Worm (Caenorhabditis elegans): ENCODE results near the gene set-23.

DNA sequence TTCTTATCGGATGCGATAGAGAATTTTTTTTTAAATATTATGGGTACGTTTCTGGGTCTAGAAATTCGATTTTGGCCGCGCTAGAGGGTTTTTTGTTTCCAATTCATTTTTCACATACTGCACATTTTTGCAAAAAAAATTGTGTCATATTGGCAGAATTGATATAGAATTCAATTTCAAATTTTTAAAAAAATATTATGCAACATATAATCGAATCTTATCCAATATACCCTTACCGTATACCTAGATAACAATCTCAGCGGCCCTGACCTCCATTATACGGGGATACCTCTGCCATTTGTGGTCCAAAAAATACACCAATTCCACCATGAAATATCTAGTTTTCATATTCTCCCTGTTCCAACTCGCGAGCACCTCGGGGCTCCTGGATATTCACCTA, 30.2 kb downstream of the set-23 start, which contains the start of gene cpg-24:
- TF ChIP-seq tbx-9 (tag; optimal IDR thresholded peaks at IDR 0.05; ENCODE audit: borderline replicate concordance) (no peak), lag-1 (GFP tag; IDR thresholded peaks at IDR 0.05) (no peak), zfh-2 (GFP tag; conservative IDR thresholded peaks at IDR 0.05) (no peak), dpl-1 (GFP tag; optimal IDR thresholded peaks at IDR 0.05) (no peak), mcd-1 (GFP tag; IDR thresholded peaks at IDR 0.05) (no peak), ets-4 (GFP tag; optimal IDR thresholded peaks at IDR 0.05) (no peak), F23B12.7 (tag; optimal IDR thresholded peaks at IDR 0.05; ENCODE audit: insufficient read depth) (no peak), ceh-100 (GFP tag; IDR thresholded peaks at IDR 0.05) (no peak), athp-1 (tag; optimal IDR thresholded peaks at IDR 0.05) (no peak), ama-1 (optimal IDR thresholded peaks at IDR 0.05) (no peak), ama-1 (GFP tag; optimal IDR thresholded peaks at IDR 0.05) (no peak), nfya-1 (tag; optimal IDR thresholded peaks at IDR 0.05; ENCODE audit: borderline replicate concordance, insufficient read depth) (no peak), lin-35 (GFP tag; optimal IDR thresholded peaks at IDR 0.05) (no peak), hmg-20 (GFP tag; IDR thresholded peaks at IDR 0.05) (no peak)

All from whole organism, young adult.